Worm (Caenorhabditis elegans) whole organism, L2 larva: ENCODE data around the gene rga-1.

Source experiments
- C34F6.9 ChIP-seq: fragments of 150-350 bp; optimal IDR thresholded peaks from 2 replicates; lab custom pipeline; 2014; ENCODE audit warnings: missing biosample characterization, missing genetic modification characterization
- R02D3.7 ChIP-seq: fragments of 150-350 bp; optimal IDR thresholded peaks from 2 replicates; lab custom pipeline; 2014; ENCODE audit warnings: missing biosample characterization, missing genetic modification characterization
- Y55F3AM.14 ChIP-seq: fragments of 200-800 bp; sonication (Bioruptor generic); optimal IDR thresholded peaks from 2 replicates; lab custom pipeline; 2018; ENCODE audit warnings: mild to moderate bottlenecking, missing genetic modification characterization, missing compliant biosample characterization
- ZK546.5 ChIP-seq: sonication (generic microtip); optimal IDR thresholded peaks from 2 replicates; lab custom pipeline; 2017; ENCODE audit warnings: missing biosample characterization, missing genetic modification characterization
- alr-1 ChIP-seq: fragments of 150-350 bp; optimal IDR thresholded peaks from 2 replicates; lab custom pipeline; 2014; ENCODE audit warnings: missing biosample characterization, missing genetic modification characterization
- aly-2 ChIP-seq: fragments of 150-350 bp; optimal IDR thresholded peaks from 2 replicates; lab custom pipeline; 2014; ENCODE audit warnings: missing biosample characterization, missing genetic modification characterization
- ama-1 ChIP-seq: fragments of 150-350 bp; optimal IDR thresholded peaks from 2 replicates; lab custom pipeline; 2018; ENCODE audit warnings: inconsistent platforms
- blmp-1 ChIP-seq: sonication (generic microtip); optimal IDR thresholded peaks from 2 replicates; lab custom pipeline; 2017; ENCODE audit warnings: missing genetic modification characterization, mild to moderate bottlenecking, missing compliant biosample characterization, antibody characterized with exemption, moderate library complexity; ENCODE audit not compliant: insufficient read depth
- crh-2 ChIP-seq: sonication (generic microtip); optimal IDR thresholded peaks from 2 replicates; lab custom pipeline; 2017; ENCODE audit warnings: missing biosample characterization, missing genetic modification characterization
- elt-1 ChIP-seq: fragments of 150-350 bp; optimal IDR thresholded peaks from 2 replicates; lab custom pipeline; 2014; ENCODE audit warnings: missing biosample characterization, missing genetic modification characterization
- fos-1 ChIP-seq: fragments of 150-350 bp; optimal IDR thresholded peaks from 2 replicates; lab custom pipeline; 2014; ENCODE audit warnings: missing biosample characterization, missing genetic modification characterization
- gmeb-1 ChIP-seq: fragments of 150-350 bp; optimal IDR thresholded peaks from 2 replicates; lab custom pipeline; 2014; ENCODE audit warnings: missing biosample characterization, missing genetic modification characterization
- lin-11 ChIP-seq: fragments of 150-350 bp; sonication (generic microtip); optimal IDR thresholded peaks from 2 replicates; lab custom pipeline; 2014; ENCODE audit warnings: missing biosample characterization, missing genetic modification characterization, inconsistent platforms, mixed read lengths
- lin-13 ChIP-seq: fragments of 150-350 bp; optimal IDR thresholded peaks from 2 replicates; lab custom pipeline; 2014; ENCODE audit warnings: missing biosample characterization, missing genetic modification reagents, missing genetic modification characterization
- lin-39 ChIP-seq: fragments of 150-350 bp; optimal IDR thresholded peaks from 2 replicates; lab custom pipeline; 2014; ENCODE audit warnings: missing biosample characterization, missing genetic modification reagents, missing genetic modification characterization
- lsy-2 ChIP-seq, 2 experiments: fragments of 150-350 bp in 1 of 2; sonication (generic microtip) in 1 of 2; optimal IDR thresholded peaks; 2 replicates each; lab custom pipeline; 2014 to 2017; ENCODE audit warnings: missing biosample characterization in 2 of 2, missing genetic modification characterization in 2 of 2
- mab-5 ChIP-seq: fragments of 150-350 bp; optimal IDR thresholded peaks from 2 replicates; lab custom pipeline; 2014; ENCODE audit warnings: missing biosample characterization, missing genetic modification characterization
- nhr-10 ChIP-seq: sonication (generic microtip); optimal IDR thresholded peaks from 2 replicates; lab custom pipeline; 2017; ENCODE audit warnings: missing biosample characterization, missing genetic modification characterization
- nhr-11 ChIP-seq: fragments of 150-350 bp; optimal IDR thresholded peaks from 2 replicates; lab custom pipeline; 2014; ENCODE audit warnings: missing biosample characterization, missing genetic modification characterization
- nhr-129 ChIP-seq: fragments of 150-350 bp; optimal IDR thresholded peaks from 2 replicates; lab custom pipeline; 2014; ENCODE audit warnings: missing biosample characterization, missing genetic modification characterization
- nhr-21 ChIP-seq: fragments of 150-350 bp; optimal IDR thresholded peaks from 2 replicates; lab custom pipeline; 2014; ENCODE audit warnings: missing biosample characterization, missing genetic modification characterization
- nhr-23 ChIP-seq: fragments of 150-350 bp; optimal IDR thresholded peaks from 2 replicates; lab custom pipeline; 2014; ENCODE audit warnings: missing biosample characterization, missing genetic modification reagents, missing genetic modification characterization
- nhr-237 ChIP-seq: fragments of 150-350 bp; optimal IDR thresholded peaks from 2 replicates; lab custom pipeline; 2014; ENCODE audit warnings: missing biosample characterization, missing genetic modification characterization
- nhr-25 ChIP-seq: fragments of 150-350 bp; sonication (generic microtip); optimal IDR thresholded peaks from 3 replicates; lab custom pipeline; 2014; ENCODE audit warnings: missing biosample characterization, missing genetic modification characterization
- peb-1 ChIP-seq: fragments of 150-350 bp; optimal IDR thresholded peaks from 2 replicates; lab custom pipeline; 2014; ENCODE audit warnings: missing biosample characterization, missing genetic modification characterization
- sem-4 ChIP-seq: fragments of 150-350 bp; optimal IDR thresholded peaks from 2 replicates; lab custom pipeline; 2014; ENCODE audit warnings: missing biosample characterization, missing genetic modification reagents, missing genetic modification characterization
- sma-9 ChIP-seq, 2 experiments: fragments of 150-350 bp in 1 of 2; sonication (generic microtip) in 1 of 2; optimal IDR thresholded peaks; 2 replicates each; lab custom pipeline; 2014 to 2016; ENCODE audit warnings: missing genetic modification characterization in 2 of 2, mild to moderate bottlenecking in 1 of 2, missing biosample characterization in 1 of 2, missing compliant biosample characterization in 1 of 2, missing genetic modification reagents in 1 of 2, moderate library complexity in 1 of 2
- snpc-4 ChIP-seq: fragments of 150-350 bp; optimal IDR thresholded peaks from 2 replicates; lab custom pipeline; 2014; ENCODE audit warnings: missing biosample characterization, missing genetic modification characterization
- unc-55 ChIP-seq: fragments of 150-350 bp; sonication (generic microtip); optimal IDR thresholded peaks from 3 replicates; lab custom pipeline; 2014; ENCODE audit warnings: missing biosample characterization, missing genetic modification reagents, missing genetic modification characterization
- unc-62 ChIP-seq: fragments of 150-350 bp; optimal IDR thresholded peaks from 2 replicates; lab custom pipeline; 2014; ENCODE audit warnings: missing biosample characterization, missing genetic modification reagents, missing genetic modification characterization
- zag-1 ChIP-seq: fragments of 150-350 bp; optimal IDR thresholded peaks from 2 replicates; lab custom pipeline; 2014; ENCODE audit warnings: missing biosample characterization, missing genetic modification characterization
- ztf-1 ChIP-seq: fragments of 200-800 bp; sonication (Bioruptor generic); conservative IDR thresholded peaks from 2 replicates; pipeline ENCODE4 v1.3.6; 2022; ENCODE audit warnings: missing genetic modification characterization, missing compliant biosample characterization
- ztf-11 ChIP-seq: sonication (generic microtip); optimal IDR thresholded peaks from 2 replicates; lab custom pipeline; 2017; ENCODE audit warnings: missing biosample characterization, missing genetic modification characterization
- ztf-4 ChIP-seq: fragments of 150-350 bp; optimal IDR thresholded peaks from 2 replicates; lab custom pipeline; 2014; ENCODE audit warnings: missing biosample characterization, missing genetic modification characterization

Gene rga-1

ce11 chrII:11424032-11424431, 40.7 kb upstream of the rga-1 start:
- TF ChIP-seq nhr-23 (no peak), elt-1 (tag; lab: Kevin White, UChicago) (no peak), fos-1 (tag; lab: Kevin White, UChicago) (peak; percentile 59), unc-55 (GFP tag; lab: Kevin White, UChicago) (no peak), ztf-11 (no peak)

ce11 chrII:11424579-11425316, 39.9 kb upstream of the rga-1 start, which contains the start of gene C05D12.3:
TSS of gene C05D12.3 (plus strand) at chrII:11425266.
- TF ChIP-seq alr-1 (no peak), zag-1 (no peak), peb-1 (no peak), ztf-1 (GFP tag; lab: Robert Waterston, UW) (no peak), fos-1 (tag; lab: Kevin White, UChicago) (peak; percentile 68)

ce11 chrII:11427322-11427721, 37.4 kb upstream of the rga-1 start:
- TF ChIP-seq blmp-1 (tag; lab: Kevin White, UChicago) (no peak), nhr-11 (no peak), ztf-4 (no peak), C34F6.9 (tag; lab: Kevin White, UChicago) (no peak), nhr-10 (tag; lab: Kevin White, UChicago) (no peak), lsy-2 (tag; optimal IDR thresholded peaks at IDR 0.05; lab: Kevin White, UChicago) (no peak), sem-4 (tag; lab: Kevin White, UChicago) (no peak), Y55F3AM.14 (no peak), nhr-23 (no peak), crh-2 (tag; lab: Kevin White, UChicago) (no peak), aly-2 (tag; lab: Kevin White, UChicago) (no peak), peb-1 (no peak), fos-1 (tag; lab: Kevin White, UChicago) (no peak), gmeb-1 (tag; lab: Kevin White, UChicago) (no peak), nhr-21 (tag; lab: Kevin White, UChicago) (no peak), ztf-11 (no peak)
- TF ChIP-seq, all 48 proteins: peak for 0

- no peak for TF ChIP-seq ztf-4
- TF ChIP-seq nhr-237 (tag; lab: Kevin White, UChicago), result no peak
- TF ChIP-seq R02D3.7 (tag; lab: Kevin White, UChicago), result no peak
- no peak for TF ChIP-seq lin-39 (tag; lab: Kevin White, UChicago)
- TF ChIP-seq sma-9 (GFP tag; optimal IDR thresholded peaks at IDR 0.05; lab: Kevin White, UChicago), result peak; percentile 37
- TF ChIP-seq sma-9 (tag; optimal IDR thresholded peaks at IDR 0.05; lab: Kevin White, UChicago), result no peak
- no peak for TF ChIP-seq unc-62 (GFP tag; lab: Kevin White, UChicago)
- peak; percentile 60 for TF ChIP-seq fos-1 (tag; lab: Kevin White, UChicago)
- no peak for TF ChIP-seq lin-11
Observed at ce11 chrII:11428599-11428998, 36.1 kb upstream of the rga-1 start.

- TF ChIP-seq nhr-129 (tag; lab: Kevin White, UChicago), result no peak
- no peak for TF ChIP-seq lin-13 (GFP tag; lab: Kevin White, UChicago)
- TF ChIP-seq snpc-4 (tag; lab: Kevin White, UChicago), result no peak
- no peak for TF ChIP-seq unc-62 (GFP tag; lab: Kevin White, UChicago)
- TF ChIP-seq nhr-25 (tag; lab: Kevin White, UChicago), result no peak
- TF ChIP-seq crh-2 (tag; lab: Kevin White, UChicago), result no peak
- no peak for TF ChIP-seq Y55F3AM.14
- no peak for TF ChIP-seq lin-39 (tag; lab: Kevin White, UChicago)
- no peak for TF ChIP-seq nhr-10 (tag; lab: Kevin White, UChicago)
- TF ChIP-seq lsy-2 (tag; optimal IDR thresholded peaks at IDR 0.05; lab: Kevin White, UChicago), result no peak
- no peak for TF ChIP-seq ztf-4
- no peak for TF ChIP-seq alr-1
- no peak for TF ChIP-seq C34F6.9 (tag; lab: Kevin White, UChicago)
- TF ChIP-seq ZK546.5 (tag; lab: Kevin White, UChicago), result no peak
- no peak for TF ChIP-seq ztf-11
- TF ChIP-seq nhr-21 (tag; lab: Kevin White, UChicago), result no peak
- no peak for TF ChIP-seq elt-1 (tag; lab: Kevin White, UChicago)
- TF ChIP-seq mab-5 (tag; lab: Kevin White, UChicago), result no peak
- TF ChIP-seq ama-1 (lab: Kevin White, UChicago), result no peak
Observed at ce11 chrII:11431584-11431983, 33.1 kb upstream of the rga-1 start, which contains the start of gene C05D12.4. TSS of gene C05D12.4 (plus strand) at chrII:11431884.
